Worm (Caenorhabditis elegans): Measurements from ENCODE around the gene R05A10.6.

DNA sequence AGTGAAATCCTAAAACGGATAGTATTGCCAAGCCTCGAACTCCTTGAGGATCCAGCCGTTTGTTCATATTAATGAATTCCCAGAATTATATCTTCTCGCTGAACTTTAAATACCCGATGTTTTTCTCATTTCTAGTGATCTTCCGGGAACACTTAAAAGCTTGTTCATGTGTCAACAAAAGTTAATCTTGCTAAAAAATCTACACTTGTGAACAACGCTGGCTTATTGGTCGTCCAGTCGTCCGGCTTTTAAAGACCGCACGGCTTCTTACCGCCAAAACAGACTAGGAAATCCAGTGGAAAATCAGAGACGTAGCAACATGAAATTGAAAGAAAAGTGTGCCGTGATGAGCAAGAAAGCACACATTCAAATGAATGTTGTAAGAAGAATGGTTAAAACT, 12.3 kb upstream of the R05A10.6 start, which contains the start of gene oac-38:
- TF ChIP-seq ZK546.5 (tag; optimal IDR thresholded peaks at IDR 0.05): no peak
- no peak for TF ChIP-seq nhr-12 (tag; optimal IDR thresholded peaks at IDR 0.05)
- TF ChIP-seq nhr-11 (tag; optimal IDR thresholded peaks at IDR 0.05): no peak
- TF ChIP-seq unc-62 (GFP tag; optimal IDR thresholded peaks at IDR 0.05): no peak
- TF ChIP-seq egl-27 (tag; optimal IDR thresholded peaks at IDR 0.05): no peak
- no peak for TF ChIP-seq Y55F3AM.14 (GFP tag; optimal IDR thresholded peaks at IDR 0.05)
- no peak for TF ChIP-seq snpc-4 (tag; optimal IDR thresholded peaks at IDR 0.05)
- no peak for TF ChIP-seq nhr-77 (tag; optimal IDR thresholded peaks at IDR 0.05)
- TF ChIP-seq fos-1 (tag; optimal IDR thresholded peaks at IDR 0.05): no peak
- TF ChIP-seq dmd-4 (tag; optimal IDR thresholded peaks at IDR 0.05): no peak

Measured in whole organism, L2 larva.